Fruit fly (Drosophila melanogaster) whole organism: Measurements from ENCODE around the gene AdamTS-B.

ENCODE experiments used
- CG8478 ChIP-seq: fragments of >200 bp; optimal IDR thresholded peaks from 2 replicates; lab custom pipeline; 2018; ENCODE audit warnings: inconsistent platforms
- pan ChIP-seq: fragments of >200 bp; optimal IDR thresholded peaks from 2 replicates; lab custom pipeline; 2017
- psq ChIP-seq: fragments of >200 bp; optimal IDR thresholded peaks from 2 replicates; lab custom pipeline; 2017

DNA sequence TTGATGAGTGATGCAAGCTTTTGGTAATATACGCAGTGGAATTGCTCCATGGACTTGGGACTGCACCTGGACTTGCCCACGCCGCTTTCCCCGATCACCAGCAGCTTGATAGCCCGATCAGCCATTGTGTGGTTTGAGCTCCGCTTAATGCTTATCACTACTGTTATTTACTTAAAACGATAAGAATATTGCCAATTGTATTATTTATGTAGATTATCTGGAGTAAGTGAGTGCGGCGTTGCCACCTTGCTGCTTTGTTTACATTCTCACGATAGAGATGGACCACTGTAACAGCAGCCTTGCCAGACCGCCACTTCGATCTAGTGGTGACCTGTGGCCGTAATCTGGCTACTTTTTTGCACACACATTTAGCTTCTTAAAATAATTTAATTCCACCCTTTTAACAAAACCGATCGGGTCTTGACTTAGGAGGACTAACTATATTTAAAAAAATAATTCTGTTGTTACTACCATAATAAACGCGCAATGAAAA is 26.8 kb upstream of the AdamTS-B start, which contains the start of gene Rab18:
- TF ChIP-seq psq (no peak), CG8478 (lab: Kevin White, UChicago) (no peak), pan (no peak)
